Fruit fly (Drosophila melanogaster) whole organism, embryonic: ENCODE measurements around the gene dmrt11E.

Experiments
- Ada2b ChIP-seq: fragments of 200-800 bp; sonication (Bioruptor generic); IDR thresholded peaks from 2 replicates; pipeline ENCODE4 v1.3.6; 2022; ENCODE audit warnings: missing biosample characterization, missing genetic modification characterization
- Atf3 ChIP-seq: fragments of 200-800 bp; sonication (Bioruptor generic); optimal IDR thresholded peaks from 3 replicates; lab custom pipeline; 2016; ENCODE audit warnings: missing biosample characterization, missing genetic modification characterization
- Bgb ChIP-seq: fragments of 200-800 bp; sonication (Bioruptor generic); IDR thresholded peaks from 2 replicates; pipeline ENCODE4 v1.3.6; 2022; ENCODE audit warnings: missing biosample characterization, missing genetic modification characterization; ENCODE audit not compliant: partially characterized antibody
- CG1529 ChIP-seq: fragments of 200-800 bp; sonication (Bioruptor generic); optimal IDR thresholded peaks from 3 replicates; lab custom pipeline; 2018; ENCODE audit warnings: missing biosample characterization, missing genetic modification characterization
- CG16779 ChIP-seq: fragments of 200-800 bp; sonication (Bioruptor generic); IDR thresholded peaks from 2 replicates; pipeline ENCODE4 v1.3.6; 2022; ENCODE audit warnings: missing biosample characterization, missing genetic modification characterization
- CG17612 ChIP-seq: fragments of 200-800 bp; sonication (Bioruptor generic); IDR thresholded peaks from 2 replicates; pipeline ENCODE4 v1.3.6; 2022; ENCODE audit warnings: missing biosample characterization, missing genetic modification characterization
- CG2678 ChIP-seq: fragments of 200-800 bp; sonication (Bioruptor generic); optimal IDR thresholded peaks from 3 replicates; lab custom pipeline; 2019; ENCODE audit warnings: missing biosample characterization, mild to moderate bottlenecking, missing genetic modification characterization, moderate library complexity
- CG3281 ChIP-seq: fragments of 200-800 bp; sonication (Bioruptor generic); optimal IDR thresholded peaks from 3 replicates; lab custom pipeline; 2017; ENCODE audit warnings: missing biosample characterization, mild to moderate bottlenecking, missing genetic modification characterization
- CG33213 ChIP-seq: fragments of 200-800 bp; sonication (Bioruptor generic); optimal IDR thresholded peaks from 3 replicates; lab custom pipeline; 2016; ENCODE audit warnings: missing biosample characterization, missing genetic modification characterization
- CG34224 ChIP-seq: fragments of 200-800 bp; sonication (Bioruptor generic); IDR thresholded peaks from 3 replicates; pipeline ENCODE4 v1.3.6; 2022; ENCODE audit warnings: missing biosample characterization, missing genetic modification characterization; ENCODE audit not compliant: partially characterized antibody
- CG3838 ChIP-seq: fragments of 200-800 bp; sonication (Bioruptor generic); optimal IDR thresholded peaks from 3 replicates; lab custom pipeline; 2016; ENCODE audit warnings: missing biosample characterization, missing genetic modification characterization
- CG4707 ChIP-seq: fragments of 200-800 bp; sonication (Bioruptor generic); optimal IDR thresholded peaks from 2 replicates; lab custom pipeline; 2018; ENCODE audit warnings: missing biosample characterization, mild to moderate bottlenecking, missing genetic modification characterization, moderate library complexity
- CG6175 ChIP-seq: fragments of 200-800 bp; sonication (Bioruptor generic); IDR thresholded peaks from 3 replicates; pipeline ENCODE4 v1.3.6; 2022; ENCODE audit warnings: missing biosample characterization, missing genetic modification characterization
- CG6813 ChIP-seq: fragments of 200-800 bp; sonication (Bioruptor generic); optimal IDR thresholded peaks from 2 replicates; lab custom pipeline; 2017; ENCODE audit warnings: missing biosample characterization, missing genetic modification characterization, mild to moderate bottlenecking, moderate library complexity, missing genetic modification reagents
- CG7372 ChIP-seq: fragments of 200-800 bp; sonication (Bioruptor generic); IDR thresholded peaks from 2 replicates; pipeline ENCODE4 v1.3.6; 2022; ENCODE audit warnings: missing biosample characterization, missing genetic modification characterization
- CG7839 ChIP-seq: fragments of 200-800 bp; sonication (Bioruptor generic); optimal IDR thresholded peaks from 3 replicates; lab custom pipeline; 2018; ENCODE audit warnings: missing biosample characterization, mild to moderate bottlenecking, missing genetic modification characterization, moderate library complexity
- CG8290 ChIP-seq, 3 experiments: fragments of 200-800 bp; sonication (Bioruptor generic); optimal IDR thresholded peaks; 2 replicates each; lab custom pipeline; 2016 to 2019; ENCODE audit warnings: missing biosample characterization in 3 of 3, missing genetic modification characterization in 3 of 3, mild to moderate bottlenecking in 2 of 3, moderate library complexity in 1 of 3
- CG9932 ChIP-seq: fragments of 200-800 bp; sonication (Bioruptor generic); IDR thresholded peaks from 2 replicates; pipeline ENCODE4 v1.3.6; 2022; ENCODE audit warnings: missing biosample characterization, missing genetic modification characterization
- Dref ChIP-seq: fragments of 200-800 bp; sonication (Bioruptor generic); IDR thresholded peaks from 2 replicates; pipeline ENCODE4 v1.3.6; 2022; ENCODE audit warnings: missing biosample characterization, missing genetic modification characterization
- Drgx ChIP-seq: fragments of 200-800 bp; sonication (Bioruptor generic); IDR thresholded peaks from 2 replicates; pipeline ENCODE4 v1.3.6; 2022; ENCODE audit warnings: missing biosample characterization, missing genetic modification characterization
- Nf-YA ChIP-seq: fragments of 200-800 bp; sonication (Bioruptor generic); IDR thresholded peaks from 2 replicates; pipeline ENCODE4 v1.3.6; 2022; ENCODE audit warnings: missing biosample characterization, missing genetic modification characterization
- NfI ChIP-seq: fragments of 200-800 bp; sonication (Bioruptor generic); optimal IDR thresholded peaks from 3 replicates; lab custom pipeline; 2018; ENCODE audit warnings: missing biosample characterization, mild to moderate bottlenecking, missing genetic modification characterization, moderate library complexity
- Ravus ChIP-seq: fragments of 200-800 bp; sonication (Bioruptor generic); IDR thresholded peaks from 2 replicates; pipeline ENCODE4 v1.3.6; 2022; ENCODE audit warnings: missing biosample characterization, missing genetic modification characterization
- Ssrp ChIP-seq: fragments of 200-800 bp; sonication (Bioruptor generic); optimal IDR thresholded peaks from 2 replicates; lab custom pipeline; 2018; ENCODE audit warnings: missing biosample characterization, mild to moderate bottlenecking, missing genetic modification characterization, moderate library complexity
- Xbp1 ChIP-seq: fragments of 200-800 bp; sonication (Bioruptor generic); optimal IDR thresholded peaks from 3 replicates; lab custom pipeline; 2016; ENCODE audit warnings: missing biosample characterization, mild to moderate bottlenecking, missing genetic modification characterization
- ab ChIP-seq: fragments of 200-800 bp; sonication (Bioruptor generic); optimal IDR thresholded peaks from 2 replicates; lab custom pipeline; 2016; ENCODE audit warnings: missing biosample characterization, missing genetic modification characterization
- ash1 ChIP-seq: fragments of 200-800 bp; sonication (Bioruptor generic); optimal IDR thresholded peaks from 2 replicates; lab custom pipeline; 2018; ENCODE audit warnings: missing biosample characterization, mild to moderate bottlenecking, missing genetic modification characterization
- cwo ChIP-seq: fragments of 200-800 bp; sonication (Bioruptor generic); optimal IDR thresholded peaks from 3 replicates; lab custom pipeline; 2017; ENCODE audit warnings: missing biosample characterization, missing genetic modification characterization, mild to moderate bottlenecking, moderate library complexity, missing genetic modification reagents
- dan ChIP-seq: fragments of 200-800 bp; sonication (Bioruptor generic); IDR thresholded peaks from 2 replicates; pipeline ENCODE4 v1.3.6; 2022; ENCODE audit warnings: missing biosample characterization, missing genetic modification characterization
- eve ChIP-seq, 2 experiments: fragments of >200 bp; optimal IDR thresholded peaks; 2 replicates each; lab custom pipeline; 2017; ENCODE audit warnings: missing biosample characterization in 2 of 2, missing genetic modification characterization in 2 of 2
- ewg ChIP-seq: fragments of 200-800 bp; sonication (Bioruptor generic); optimal IDR thresholded peaks from 3 replicates; lab custom pipeline; 2017; ENCODE audit warnings: mild to moderate bottlenecking, missing biosample characterization, missing genetic modification reagents, missing genetic modification characterization
- gcm ChIP-seq: fragments of 200-800 bp; sonication (Bioruptor generic); optimal IDR thresholded peaks from 2 replicates; lab custom pipeline; 2019; ENCODE audit warnings: missing biosample characterization, mild to moderate bottlenecking, missing genetic modification characterization, moderate library complexity
- gcm2 ChIP-seq: fragments of 200-800 bp; sonication (Bioruptor generic); optimal IDR thresholded peaks from 2 replicates; lab custom pipeline; 2016; ENCODE audit warnings: missing biosample characterization, missing genetic modification characterization
- gem ChIP-seq: fragments of 200-800 bp; sonication (Bioruptor generic); optimal IDR thresholded peaks from 2 replicates; lab custom pipeline; 2019; ENCODE audit warnings: missing biosample characterization, mild to moderate bottlenecking, missing genetic modification characterization, moderate library complexity
- lab ChIP-seq: fragments of 200-800 bp; sonication (Bioruptor generic); optimal IDR thresholded peaks from 3 replicates; lab custom pipeline; 2017; ENCODE audit warnings: missing biosample characterization, missing genetic modification characterization, mild to moderate bottlenecking, moderate library complexity, missing genetic modification reagents
- org-1 ChIP-seq: fragments of 200-800 bp; sonication (Bioruptor generic); optimal IDR thresholded peaks from 2 replicates; lab custom pipeline; 2017; ENCODE audit warnings: missing biosample characterization, missing genetic modification characterization
- pb ChIP-seq: fragments of 200-800 bp; sonication (Bioruptor generic); optimal IDR thresholded peaks from 3 replicates; lab custom pipeline; 2016; ENCODE audit warnings: missing biosample characterization, missing genetic modification characterization
- pfk ChIP-seq: fragments of 200-800 bp; sonication (Bioruptor generic); optimal IDR thresholded peaks from 2 replicates; lab custom pipeline; 2018; ENCODE audit warnings: missing biosample characterization, mild to moderate bottlenecking, missing genetic modification characterization, moderate library complexity
- pzg ChIP-seq: fragments of 200-800 bp; sonication (Bioruptor generic); optimal IDR thresholded peaks from 3 replicates; lab custom pipeline; 2018; ENCODE audit warnings: missing biosample characterization, mild to moderate bottlenecking, missing genetic modification characterization, moderate library complexity
- ranshi ChIP-seq: fragments of 200-800 bp; sonication (Bioruptor generic); IDR thresholded peaks from 2 replicates; pipeline ENCODE4 v1.3.6; 2022; ENCODE audit warnings: missing biosample characterization, missing genetic modification characterization
- sens-2 ChIP-seq: fragments of 200-800 bp; sonication (Bioruptor generic); IDR thresholded peaks from 2 replicates; pipeline ENCODE4 v1.3.6; 2022; ENCODE audit warnings: missing biosample characterization, missing genetic modification characterization
- ssp ChIP-seq: fragments of 200-800 bp; sonication (Bioruptor generic); IDR thresholded peaks from 2 replicates; pipeline ENCODE4 v1.3.6; 2022; ENCODE audit warnings: missing biosample characterization, missing genetic modification characterization
- tup ChIP-seq: fragments of 200-800 bp; sonication (Bioruptor generic); optimal IDR thresholded peaks from 2 replicates; lab custom pipeline; 2016; ENCODE audit warnings: missing biosample characterization, mild to moderate bottlenecking, missing genetic modification characterization, moderate library complexity
- usp ChIP-seq: fragments of >200 bp; optimal IDR thresholded peaks from 2 replicates; lab custom pipeline; 2017; ENCODE audit warnings: missing biosample characterization, missing genetic modification characterization
- zen2 ChIP-seq: fragments of 200-800 bp; sonication (Bioruptor generic); IDR thresholded peaks from 3 replicates; pipeline ENCODE4 v1.3.6; 2022; ENCODE audit warnings: missing biosample characterization, missing genetic modification characterization; ENCODE audit not compliant: partially characterized antibody

Gene dmrt11E

dm6 chrX:13345327-13345726 lies 22.7 kb upstream of the dmrt11E start (continued):
- TF ChIP-seq ash1 (GFP tag; lab: Kevin White, UChicago) = no peak
- no peak for TF ChIP-seq gcm (GFP tag; lab: Kevin White, UChicago)
- TF ChIP-seq gem (tag; lab: Kevin White, UChicago) = peak; percentile 25
- no peak for TF ChIP-seq CG6175 (GFP tag; lab: Robert Waterston, UW)
- no peak for TF ChIP-seq usp (GFP tag; lab: Kevin White, UChicago)
- no peak for TF ChIP-seq ranshi (GFP tag; lab: Robert Waterston, UW)
- TF ChIP-seq CG3281 (GFP tag; lab: Kevin White, UChicago) = peak; percentile 3
- TF ChIP-seq Ravus (GFP tag; lab: Robert Waterston, UW) = no peak
- no peak for TF ChIP-seq dan
- TF ChIP-seq ewg = no peak
- TF ChIP-seq pfk (GFP tag; lab: Kevin White, UChicago) = no peak
- TF ChIP-seq eve (GFP tag; optimal IDR thresholded peaks at IDR 0.05; lab: Kevin White, UChicago) = no peak
- TF ChIP-seq sens-2 (GFP tag; lab: Robert Waterston, UW) = no peak
- TF ChIP-seq zen2 (GFP tag; lab: Robert Waterston, UW) = no peak
- TF ChIP-seq CG33213 (GFP tag; lab: Kevin White, UChicago) = no peak
- no peak for TF ChIP-seq CG6813 (GFP tag; lab: Kevin White, UChicago)
- TF ChIP-seq tup (GFP tag; lab: Kevin White, UChicago) = no peak
- no peak for TF ChIP-seq CG4707 (GFP tag; lab: Kevin White, UChicago)
- TF ChIP-seq org-1 = no peak
- TF ChIP-seq Ada2b (GFP tag; lab: Robert Waterston, UW) = no peak
- no peak for TF ChIP-seq Nf-YA (GFP tag; lab: Robert Waterston, UW)
- peak; percentile 8 for TF ChIP-seq CG7839 (tag; lab: Kevin White, UChicago)
- no peak for TF ChIP-seq CG9932 (GFP tag; lab: Robert Waterston, UW)
- no peak for TF ChIP-seq pzg
- peak; percentile 25 for TF ChIP-seq CG2678 (tag; lab: Kevin White, UChicago)
- TF ChIP-seq lab (GFP tag; lab: Kevin White, UChicago) = peak; percentile 21
- no peak for TF ChIP-seq ssp (GFP tag; lab: Robert Waterston, UW)
- no peak for TF ChIP-seq CG34224
- no peak for TF ChIP-seq Atf3 (GFP tag; lab: Kevin White, UChicago)
- TF ChIP-seq CG7372 (GFP tag; lab: Robert Waterston, UW) = no peak
- TF ChIP-seq Xbp1 (GFP tag; lab: Kevin White, UChicago) = no peak
- TF ChIP-seq Bgb = no peak
- 0 out of 2 replicates have a peak, but pooled peaks have one; percentile 21 for TF ChIP-seq Drgx (GFP tag; lab: Robert Waterston, UW)
- TF ChIP-seq Ssrp (tag; lab: Kevin White, UChicago) = no peak
- TF ChIP-seq CG1529 (GFP tag; lab: Kevin White, UChicago) = no peak

DNA sequence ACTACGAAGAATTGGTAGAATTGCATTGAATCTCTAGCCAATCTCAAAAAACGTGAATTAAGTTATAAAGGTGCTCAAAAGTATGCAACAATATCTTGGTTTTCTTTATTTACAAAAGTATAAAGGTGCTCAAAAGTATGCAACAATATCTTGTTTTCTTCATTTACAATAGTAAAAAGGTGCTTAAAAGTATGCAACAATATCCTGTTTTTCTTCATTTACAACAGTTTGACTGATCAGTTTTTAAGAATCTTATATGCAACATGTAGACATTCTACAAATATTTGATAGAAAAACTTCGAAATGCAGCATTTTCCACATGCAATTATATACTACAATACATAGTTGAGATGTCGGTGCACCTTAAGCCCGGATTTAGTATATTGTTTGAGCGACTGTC lies 21.0 kb upstream of the dmrt11E start:
- TF ChIP-seq pb (GFP tag; lab: Kevin White, UChicago) (no peak), CG17612 (GFP tag; lab: Robert Waterston, UW) (peak; percentile 29; the same call in 1 of the 2 replicates), ab (GFP tag; lab: Kevin White, UChicago) (no peak), Dref (no peak), zen2 (GFP tag; lab: Robert Waterston, UW) (no peak), CG8290 (GFP tag; optimal IDR thresholded peaks at IDR 0.05; lab: Kevin White, UChicago) (peak; percentile 76), CG8290 (tag; optimal IDR thresholded peaks at IDR 0.05; lab: Kevin White, UChicago) (peak in 1 of 2 experiments; percentile 94), CG3838 (no peak), gcm2 (no peak), cwo (GFP tag; lab: Kevin White, UChicago) (no peak), CG16779 (GFP tag; lab: Robert Waterston, UW) (no peak), NfI (GFP tag; lab: Kevin White, UChicago) (no peak)
